Worm (Caenorhabditis elegans) whole organism, mixed stage, embryonic: ENCODE results near the gene enee-1.

Experiments
- cnd-1 ChIP-seq: fragments of 200-800 bp; sonication (Bioruptor generic); optimal IDR thresholded peaks from 2 replicates; lab custom pipeline; 2018; ENCODE audit warnings: mild to moderate bottlenecking, missing genetic modification characterization, missing compliant biosample characterization
- unc-120 ChIP-seq: sonication (generic microtip); optimal IDR thresholded peaks from 2 replicates; lab custom pipeline; 2017; ENCODE audit warnings: missing genetic modification characterization, missing compliant biosample characterization; ENCODE audit not compliant: poor library complexity, severe bottlenecking

DNA sequence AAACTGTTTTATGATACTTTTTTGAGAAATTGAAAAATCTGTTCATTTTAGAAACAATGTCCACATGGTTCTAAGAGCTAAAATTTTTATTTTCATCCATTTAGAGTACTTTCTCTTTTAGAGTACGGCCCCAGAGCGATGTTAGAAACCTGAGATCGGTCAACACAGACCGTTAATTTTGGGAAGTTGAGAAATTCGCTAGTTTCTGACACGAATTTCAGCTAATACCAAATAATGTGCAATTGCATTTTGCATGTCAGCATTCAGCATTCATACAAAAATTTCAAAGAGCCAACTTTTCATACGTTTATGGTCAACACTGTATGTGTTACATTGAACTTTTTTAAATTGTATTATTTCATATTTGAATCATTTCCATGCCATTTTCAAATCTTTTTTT, 19.7 kb upstream of the enee-1 start:
- TF ChIP-seq cnd-1 (tag; lab: Kevin White, UChicago) (no peak), unc-120 (tag; lab: Kevin White, UChicago) (no peak)
